Worm (Caenorhabditis elegans) whole organism, L1 larva: ENCODE results near the gene math-42.

Experiments
- elt-3 ChIP-seq, 6 experiments: fragments of 150-350 bp in 1 of 6; sonication (generic microtip); optimal IDR thresholded peaks; 2 replicates each; lab custom pipeline; 2017 to 2018; ENCODE audit warnings: missing biosample characterization in 6 of 6, missing genetic modification characterization in 6 of 6, inconsistent platforms in 1 of 6
- fkh-10 ChIP-seq: sonication (generic microtip); optimal IDR thresholded peaks from 2 replicates; lab custom pipeline; 2017; ENCODE audit warnings: missing biosample characterization, missing genetic modification reagents, missing genetic modification characterization
- jun-1 ChIP-seq: fragments of 150-350 bp; optimal IDR thresholded peaks from 2 replicates; lab custom pipeline; 2014; ENCODE audit warnings: missing biosample characterization, missing genetic modification reagents, missing genetic modification characterization
- lin-35 ChIP-seq, 2 experiments: fragments of 150-350 bp; optimal IDR thresholded peaks; 2 replicates each; lab custom pipeline; 2014; ENCODE audit warnings: missing biosample characterization in 2 of 2, missing genetic modification characterization in 2 of 2, missing genetic modification reagents in 2 of 2
- mep-1 ChIP-seq: fragments of 150-350 bp; optimal IDR thresholded peaks from 2 replicates; lab custom pipeline; 2014; ENCODE audit warnings: missing biosample characterization, missing genetic modification characterization
- nhr-20 ChIP-seq: sonication (generic microtip); optimal IDR thresholded peaks from 2 replicates; lab custom pipeline; 2016; ENCODE audit warnings: mild to moderate bottlenecking, missing genetic modification characterization, missing compliant biosample characterization

DNA sequence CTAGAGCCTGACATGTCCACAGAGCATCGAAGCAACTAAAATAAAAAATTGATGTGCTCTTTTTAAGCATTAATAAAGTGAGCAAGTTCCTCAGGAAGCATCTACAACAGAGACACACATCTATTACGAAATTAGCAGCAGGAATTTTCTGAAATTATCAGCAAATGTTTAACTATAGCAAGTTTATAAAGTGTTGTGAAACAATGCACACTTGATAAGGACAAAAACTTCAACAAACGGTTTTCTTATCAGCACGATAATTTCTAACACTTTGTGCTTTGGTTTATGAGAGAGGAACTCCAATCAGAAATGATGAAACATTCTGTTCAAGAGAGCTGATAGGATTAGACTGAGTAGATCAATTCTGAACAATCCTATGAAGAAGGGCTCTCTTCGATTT is 9.1 kb upstream of the math-42 start, which contains the start of gene trpl-5:
- TF ChIP-seq fkh-10 (GFP tag; lab: Kevin White, UChicago) (no peak), jun-1 (peak; percentile 59), lin-35 (GFP tag; optimal IDR thresholded peaks at IDR 0.05; lab: Kevin White, UChicago) (peak in 1 of 2 experiments; percentile 17), nhr-20 (tag; lab: Kevin White, UChicago) (no peak), elt-3 (tag; optimal IDR thresholded peaks at IDR 0.05; lab: Kevin White, UChicago) (no peak), mep-1 (no peak)
